Fruit fly (Drosophila melanogaster) whole organism, embryonic: ENCODE data around the gene CG13038.

Source experiments
- CG17568 ChIP-seq: fragments of 200-800 bp; sonication (Bioruptor generic); optimal IDR thresholded peaks from 2 replicates; lab custom pipeline; 2018; ENCODE audit warnings: missing biosample characterization, mild to moderate bottlenecking, missing genetic modification characterization, moderate library complexity
- CG2712 ChIP-seq: fragments of 200-800 bp; optimal IDR thresholded peaks from 3 replicates; lab custom pipeline; 2019; ENCODE audit warnings: missing biosample characterization, mild to moderate bottlenecking, missing genetic modification characterization, moderate library complexity
- Dip3 ChIP-seq: fragments of 200-800 bp; sonication (Bioruptor generic); optimal IDR thresholded peaks from 3 replicates; lab custom pipeline; 2016; ENCODE audit warnings: missing biosample characterization, missing genetic modification characterization
- Six4 ChIP-seq: fragments of 200-800 bp; sonication (Bioruptor generic); optimal IDR thresholded peaks from 2 replicates; lab custom pipeline; 2016; ENCODE audit warnings: missing biosample characterization, missing genetic modification characterization
- bigmax ChIP-seq: fragments of 200-800 bp; sonication (Bioruptor generic); optimal IDR thresholded peaks from 2 replicates; lab custom pipeline; 2018; ENCODE audit warnings: missing biosample characterization, mild to moderate bottlenecking, missing genetic modification characterization
- bsh ChIP-seq, 2 experiments: fragments of 200-800 bp; sonication (Bioruptor generic); optimal IDR thresholded peaks; 2 replicates each; lab custom pipeline; 2017 to 2018; ENCODE audit warnings: mild to moderate bottlenecking in 2 of 2, missing biosample characterization in 2 of 2, missing genetic modification characterization in 2 of 2, moderate library complexity in 1 of 2
- hth ChIP-seq: fragments of >200 bp; optimal IDR thresholded peaks from 2 replicates; lab custom pipeline; 2017; ENCODE audit warnings: inconsistent platforms
- psq ChIP-seq: fragments of 200-800 bp; sonication (Bioruptor generic); optimal IDR thresholded peaks from 2 replicates; lab custom pipeline; 2017; ENCODE audit warnings: missing biosample characterization, missing genetic modification characterization
- pum ChIP-seq: fragments of 200-800 bp; sonication (Bioruptor generic); optimal IDR thresholded peaks from 2 replicates; lab custom pipeline; 2016; ENCODE audit warnings: missing biosample characterization, missing genetic modification characterization

dm6 chr3L:16279987-16280454, 47.7 kb downstream of the CG13038 start, which contains the start of gene CG13064:
- no peak for TF ChIP-seq Dip3
- TF ChIP-seq bsh (GFP tag; optimal IDR thresholded peaks at IDR 0.05; lab: Kevin White, UChicago), result no peak
- no peak for TF ChIP-seq pum
- no peak for TF ChIP-seq CG2712 (tag; lab: Kevin White, UChicago)
- no peak for TF ChIP-seq Six4 (GFP tag; lab: Kevin White, UChicago)
- TF ChIP-seq CG17568 (GFP tag; lab: Kevin White, UChicago), result no peak
- no peak for TF ChIP-seq psq (GFP tag; lab: Kevin White, UChicago)
- TF ChIP-seq hth (lab: Kevin White, UChicago), result no peak
- TF ChIP-seq bigmax (GFP tag; lab: Kevin White, UChicago), result no peak
